Fruit fly (Drosophila melanogaster) whole organism, embryonic: ENCODE measurements around the gene RpS28a.
A peak's percentile ranks its signal among the peaks of the same experiment; 100 is the strongest.

Experiments
- Atf6 ChIP-seq: fragments of 200-800 bp; sonication (Bioruptor generic); IDR thresholded peaks from 2 replicates; pipeline ENCODE4 v1.3.6; 2022; ENCODE audit warnings: missing biosample characterization, missing genetic modification characterization
- B-H2 ChIP-seq: fragments of 200-800 bp; sonication (Bioruptor generic); optimal IDR thresholded peaks from 2 replicates; lab custom pipeline; 2018; ENCODE audit warnings: missing biosample characterization, mild to moderate bottlenecking, missing genetic modification characterization
- Bteb2 ChIP-seq: fragments of 200-800 bp; sonication (Bioruptor generic); optimal IDR thresholded peaks from 2 replicates; lab custom pipeline; 2016; ENCODE audit warnings: missing biosample characterization, missing genetic modification characterization
- CG10267 ChIP-seq: fragments of 200-800 bp; sonication (Bioruptor generic); optimal IDR thresholded peaks from 2 replicates; lab custom pipeline; 2018; ENCODE audit warnings: missing biosample characterization, mild to moderate bottlenecking, missing genetic modification characterization, moderate library complexity
- CG13624 ChIP-seq: fragments of 200-800 bp; sonication (Bioruptor generic); optimal IDR thresholded peaks from 2 replicates; lab custom pipeline; 2016; ENCODE audit warnings: missing biosample characterization, missing genetic modification characterization
- CG14014 ChIP-seq: fragments of 200-800 bp; sonication (Bioruptor generic); IDR thresholded peaks from 2 replicates; pipeline ENCODE4 v1.3.6; 2022; ENCODE audit warnings: missing biosample characterization, missing genetic modification characterization
- CG14965 ChIP-seq: fragments of 200-800 bp; sonication (Bioruptor generic); optimal IDR thresholded peaks from 2 replicates; lab custom pipeline; 2016; ENCODE audit warnings: missing biosample characterization, missing genetic modification characterization, borderline replicate concordance
- CG15011 ChIP-seq: fragments of 200-800 bp; sonication (Bioruptor generic); optimal IDR thresholded peaks from 3 replicates; lab custom pipeline; 2018; ENCODE audit warnings: missing biosample characterization, mild to moderate bottlenecking, missing genetic modification characterization
- CG15479 ChIP-seq: fragments of 200-800 bp; sonication (Bioruptor generic); optimal IDR thresholded peaks from 3 replicates; lab custom pipeline; 2019; ENCODE audit warnings: missing biosample characterization, mild to moderate bottlenecking, missing genetic modification characterization, moderate library complexity
- CG1792 ChIP-seq: fragments of 200-800 bp; sonication (Bioruptor generic); optimal IDR thresholded peaks from 2 replicates; lab custom pipeline; 2016; ENCODE audit warnings: missing biosample characterization, missing genetic modification characterization
- CG18619 ChIP-seq: fragments of 200-800 bp; sonication (Bioruptor generic); optimal IDR thresholded peaks from 3 replicates; lab custom pipeline; 2017; ENCODE audit warnings: missing biosample characterization, mild to moderate bottlenecking, missing genetic modification characterization
- CG31224 ChIP-seq: fragments of 200-800 bp; sonication (Bioruptor generic); IDR thresholded peaks from 2 replicates; pipeline ENCODE4 v1.3.6; 2022; ENCODE audit warnings: missing biosample characterization, missing genetic modification characterization
- CG31365 ChIP-seq: fragments of 200-800 bp; sonication (Bioruptor generic); optimal IDR thresholded peaks from 2 replicates; lab custom pipeline; 2018; ENCODE audit warnings: missing biosample characterization, mild to moderate bottlenecking, missing genetic modification characterization
- CG4617 ChIP-seq: fragments of 200-800 bp; sonication (Bioruptor generic); optimal IDR thresholded peaks from 3 replicates; lab custom pipeline; 2016; ENCODE audit warnings: missing biosample characterization, missing genetic modification characterization, borderline replicate concordance
- CG6654 ChIP-seq: fragments of 200-800 bp; sonication (Bioruptor generic); optimal IDR thresholded peaks from 2 replicates; lab custom pipeline; 2017; ENCODE audit warnings: missing biosample characterization, mild to moderate bottlenecking, missing genetic modification characterization
- CG6683 ChIP-seq: fragments of 200-800 bp; sonication (Bioruptor generic); optimal IDR thresholded peaks from 2 replicates; lab custom pipeline; 2017; ENCODE audit warnings: missing biosample characterization, mild to moderate bottlenecking, missing genetic modification characterization, missing genetic modification reagents
- CG8388 ChIP-seq: fragments of 200-800 bp; sonication (Bioruptor generic); optimal IDR thresholded peaks from 2 replicates; lab custom pipeline; 2019; ENCODE audit warnings: missing biosample characterization, mild to moderate bottlenecking, missing genetic modification characterization, moderate library complexity
- CG9437 ChIP-seq: fragments of 200-800 bp; sonication (Bioruptor generic); optimal IDR thresholded peaks from 2 replicates; lab custom pipeline; 2018; ENCODE audit warnings: missing biosample characterization, mild to moderate bottlenecking, missing genetic modification characterization
- CG9817 ChIP-seq: fragments of 200-800 bp; sonication (Bioruptor generic); optimal IDR thresholded peaks from 2 replicates; lab custom pipeline; 2018; ENCODE audit warnings: missing biosample characterization, mild to moderate bottlenecking, missing genetic modification characterization, moderate library complexity
- CG9876 ChIP-seq: fragments of 200-800 bp; sonication (Bioruptor generic); optimal IDR thresholded peaks from 2 replicates; lab custom pipeline; 2016; ENCODE audit warnings: missing biosample characterization, missing genetic modification characterization
- CG9932 ChIP-seq: fragments of 200-800 bp; sonication (Bioruptor generic); IDR thresholded peaks from 2 replicates; pipeline ENCODE4 v1.3.6; 2022; ENCODE audit warnings: missing biosample characterization, missing genetic modification characterization
- Dek ChIP-seq: fragments of 200-800 bp; sonication (Bioruptor generic); optimal IDR thresholded peaks from 3 replicates; lab custom pipeline; 2019; ENCODE audit warnings: missing biosample characterization, mild to moderate bottlenecking, missing genetic modification characterization, moderate library complexity
- Dfd ChIP-seq, 2 experiments: fragments of >200 bp; optimal IDR thresholded peaks; 2 replicates each; lab custom pipeline; 2017; ENCODE audit warnings: missing biosample characterization in 2 of 2, missing genetic modification characterization in 2 of 2
- HLH54F ChIP-seq: fragments of 200-800 bp; sonication (Bioruptor generic); optimal IDR thresholded peaks from 3 replicates; lab custom pipeline; 2016; ENCODE audit warnings: missing biosample characterization, missing genetic modification characterization
- Hr3 ChIP-seq: fragments of 200-800 bp; sonication (Bioruptor generic); optimal IDR thresholded peaks from 3 replicates; lab custom pipeline; 2016; ENCODE audit warnings: missing biosample characterization, missing genetic modification characterization
- Hsf ChIP-seq: fragments of 200-800 bp; sonication (Bioruptor generic); optimal IDR thresholded peaks from 3 replicates; lab custom pipeline; 2016; ENCODE audit warnings: missing biosample characterization, missing genetic modification characterization
- Lpt ChIP-seq: fragments of >200 bp; optimal IDR thresholded peaks from 2 replicates; lab custom pipeline; 2018; ENCODE audit warnings: missing biosample characterization, missing genetic modification characterization
- NFAT ChIP-seq: fragments of 200-800 bp; sonication (Bioruptor generic); IDR thresholded peaks from 2 replicates; pipeline ENCODE4 v1.3.6; 2022; ENCODE audit warnings: missing biosample characterization, missing genetic modification characterization
- Oaz ChIP-seq: fragments of 200-800 bp; sonication (Bioruptor generic); IDR thresholded peaks from 2 replicates; pipeline ENCODE4 v1.3.6; 2022; ENCODE audit warnings: missing biosample characterization, missing genetic modification characterization
- TFAM ChIP-seq: fragments of 200-800 bp; sonication (Bioruptor generic); optimal IDR thresholded peaks from 2 replicates; lab custom pipeline; 2017; ENCODE audit warnings: missing biosample characterization, missing genetic modification characterization, inconsistent platforms
- Tbp ChIP-seq: fragments of >200 bp; optimal IDR thresholded peaks from 2 replicates; lab custom pipeline; 2018; ENCODE audit warnings: missing biosample characterization, missing genetic modification characterization
- Xbp1 ChIP-seq: fragments of 200-800 bp; sonication (Bioruptor generic); optimal IDR thresholded peaks from 3 replicates; lab custom pipeline; 2016; ENCODE audit warnings: missing biosample characterization, mild to moderate bottlenecking, missing genetic modification characterization
- YL-1 ChIP-seq: fragments of 200-800 bp; sonication (Bioruptor generic); optimal IDR thresholded peaks from 3 replicates; lab custom pipeline; 2017; ENCODE audit warnings: missing biosample characterization, mild to moderate bottlenecking, missing genetic modification characterization
- al ChIP-seq: fragments of 200-800 bp; sonication (Bioruptor generic); IDR thresholded peaks from 2 replicates; pipeline ENCODE4 v1.3.6; 2022; ENCODE audit warnings: missing biosample characterization, missing genetic modification characterization
- ase ChIP-seq: fragments of 200-800 bp; sonication (Bioruptor generic); IDR thresholded peaks from 3 replicates; pipeline ENCODE4 v1.3.6; 2022; ENCODE audit warnings: missing biosample characterization, missing genetic modification characterization
- bab2 ChIP-seq: fragments of 200-800 bp; sonication (Bioruptor generic); optimal IDR thresholded peaks from 2 replicates; lab custom pipeline; 2016; ENCODE audit warnings: missing biosample characterization, missing genetic modification characterization
- cato ChIP-seq: fragments of 200-800 bp; sonication (Bioruptor generic); optimal IDR thresholded peaks from 2 replicates; lab custom pipeline; 2016; ENCODE audit warnings: missing biosample characterization, missing genetic modification characterization, borderline replicate concordance
- dpn ChIP-seq, 2 experiments: fragments of 200-800 bp; sonication (Bioruptor generic); optimal IDR thresholded peaks; 3 replicates each; lab custom pipeline; 2016; ENCODE audit warnings: missing biosample characterization in 2 of 2, missing genetic modification characterization in 2 of 2
- ems ChIP-seq: fragments of 200-800 bp; sonication (Bioruptor generic); optimal IDR thresholded peaks from 3 replicates; lab custom pipeline; 2016; ENCODE audit warnings: missing biosample characterization, missing genetic modification characterization
- exex ChIP-seq: fragments of 200-800 bp; sonication (Bioruptor generic); optimal IDR thresholded peaks from 4 replicates; lab custom pipeline; 2018; ENCODE audit warnings: missing biosample characterization, mild to moderate bottlenecking, missing genetic modification characterization, moderate library complexity
- gcm ChIP-seq: fragments of 200-800 bp; sonication (Bioruptor generic); optimal IDR thresholded peaks from 2 replicates; lab custom pipeline; 2019; ENCODE audit warnings: missing biosample characterization, mild to moderate bottlenecking, missing genetic modification characterization, moderate library complexity
- lilli ChIP-seq: fragments of 200-800 bp; sonication (Bioruptor generic); optimal IDR thresholded peaks from 3 replicates; lab custom pipeline; 2016; ENCODE audit warnings: missing biosample characterization, missing genetic modification characterization
- mam ChIP-seq: fragments of 200-800 bp; sonication (Bioruptor generic); optimal IDR thresholded peaks from 3 replicates; lab custom pipeline; 2016; ENCODE audit warnings: missing biosample characterization, missing genetic modification characterization
- pnt ChIP-seq: fragments of 200-800 bp; sonication (Bioruptor generic); optimal IDR thresholded peaks from 3 replicates; lab custom pipeline; 2016; ENCODE audit warnings: missing biosample characterization, missing genetic modification characterization
- sqz ChIP-seq: fragments of 200-800 bp; sonication (Bioruptor generic); optimal IDR thresholded peaks from 3 replicates; lab custom pipeline; 2018; ENCODE audit warnings: missing biosample characterization, mild to moderate bottlenecking, missing genetic modification characterization
- tin ChIP-seq: fragments of 200-800 bp; sonication (Bioruptor generic); optimal IDR thresholded peaks from 3 replicates; lab custom pipeline; 2016; ENCODE audit warnings: missing biosample characterization, missing genetic modification characterization
- tio ChIP-seq: fragments of 200-800 bp; sonication (Bioruptor generic); optimal IDR thresholded peaks from 2 replicates; lab custom pipeline; 2017; ENCODE audit warnings: missing biosample characterization, missing genetic modification characterization, inconsistent platforms
- toy ChIP-seq: fragments of 200-800 bp; sonication (Bioruptor generic); IDR thresholded peaks from 2 replicates; pipeline ENCODE4 v1.3.6; 2022; ENCODE audit warnings: missing biosample characterization, missing genetic modification characterization
- tup ChIP-seq: fragments of 200-800 bp; sonication (Bioruptor generic); optimal IDR thresholded peaks from 2 replicates; lab custom pipeline; 2016; ENCODE audit warnings: missing biosample characterization, mild to moderate bottlenecking, missing genetic modification characterization, moderate library complexity
- vfl ChIP-seq: fragments of 200-800 bp; sonication (Bioruptor generic); optimal IDR thresholded peaks from 2 replicates; lab custom pipeline; 2016; ENCODE audit warnings: missing biosample characterization, missing genetic modification characterization

RpS28a gene

dm6 chr3R:30012602-30013489, 9.6 kb downstream of the RpS28a start (continued):
- no peak for TF ChIP-seq CG9437 (GFP tag; lab: Kevin White, UChicago)
- TF ChIP-seq dpn (GFP tag; optimal IDR thresholded peaks at IDR 0.05; lab: Kevin White, UChicago): peak in 1 of 2 experiments; percentile 19
- TF ChIP-seq ase (GFP tag; lab: Robert Waterston, UW): no peak
- no peak for TF ChIP-seq pnt
- no peak for TF ChIP-seq gcm (GFP tag; lab: Kevin White, UChicago)
- no peak for TF ChIP-seq CG6654 (GFP tag; lab: Kevin White, UChicago)
- TF ChIP-seq CG1792 (GFP tag; lab: Kevin White, UChicago): no peak
- TF ChIP-seq CG9876 (GFP tag; lab: Kevin White, UChicago): no peak
- no peak for TF ChIP-seq bab2 (GFP tag; lab: Kevin White, UChicago)
- TF ChIP-seq ems (GFP tag; lab: Kevin White, UChicago): peak; percentile 7
- no peak for TF ChIP-seq tio (GFP tag; lab: Kevin White, UChicago)
- TF ChIP-seq Dek (tag; lab: Kevin White, UChicago): peak; percentile 20
- peak; percentile 19 for TF ChIP-seq lilli
- peak; percentile 49; the same call in 1 of the 2 replicates for TF ChIP-seq NFAT (GFP tag; lab: Robert Waterston, UW)
- no peak for TF ChIP-seq Tbp (GFP tag; lab: Kevin White, UChicago)
- TF ChIP-seq cato (GFP tag; lab: Kevin White, UChicago): no peak
- no peak for TF ChIP-seq Hsf (GFP tag; lab: Kevin White, UChicago)
- no peak for TF ChIP-seq CG10267 (tag; lab: Kevin White, UChicago)
- peak; percentile 17 for TF ChIP-seq YL-1 (GFP tag; lab: Kevin White, UChicago)
- peak; percentile 36; the same call in 1 of the 2 replicates for TF ChIP-seq al (GFP tag; lab: Robert Waterston, UW)
- TF ChIP-seq CG8388 (GFP tag; lab: Kevin White, UChicago): no peak
- no peak for TF ChIP-seq Hr3
- no peak for TF ChIP-seq Dfd (GFP tag; optimal IDR thresholded peaks at IDR 0.05; lab: Kevin White, UChicago)
- TF ChIP-seq exex (tag; lab: Kevin White, UChicago): peak; percentile 64
- TF ChIP-seq Atf6 (GFP tag; lab: Robert Waterston, UW): peak; percentile 54
- no peak for TF ChIP-seq B-H2 (GFP tag; lab: Kevin White, UChicago)
- no peak for TF ChIP-seq Lpt (GFP tag; lab: Kevin White, UChicago)
- TF ChIP-seq vfl (GFP tag; lab: Kevin White, UChicago): no peak
- peak; percentile 73 for TF ChIP-seq CG9932
- no peak for TF ChIP-seq sqz
- TF ChIP-seq CG14965 (GFP tag; lab: Kevin White, UChicago): no peak
- no peak for TF ChIP-seq Oaz (GFP tag; lab: Robert Waterston, UW)
- TF ChIP-seq CG13624: peak; percentile 78
- no peak for TF ChIP-seq CG15011 (GFP tag; lab: Kevin White, UChicago)
- 0 out of 2 replicates have a peak, but pooled peaks have one; percentile 11 for TF ChIP-seq toy (GFP tag; lab: Robert Waterston, UW)
- no peak for TF ChIP-seq tin (GFP tag; lab: Kevin White, UChicago)
- peak; percentile 60 for TF ChIP-seq mam (GFP tag; lab: Kevin White, UChicago)
- TF ChIP-seq CG9817 (tag; lab: Kevin White, UChicago): no peak
- TF ChIP-seq Xbp1 (GFP tag; lab: Kevin White, UChicago): peak; percentile 18
- TF ChIP-seq HLH54F (GFP tag; lab: Kevin White, UChicago): peak; percentile 6
- peak; percentile 43 for TF ChIP-seq CG31224 (GFP tag; lab: Robert Waterston, UW)
- no peak for TF ChIP-seq CG6683 (GFP tag; lab: Kevin White, UChicago)
- no peak; the same call in 1 of the 2 replicates for TF ChIP-seq CG14014 (GFP tag; lab: Robert Waterston, UW)
- TF ChIP-seq tup (GFP tag; lab: Kevin White, UChicago): no peak
- TF ChIP-seq CG31365 (tag; lab: Kevin White, UChicago): no peak
- no peak for TF ChIP-seq CG18619
- TF ChIP-seq TFAM: no peak
- TF ChIP-seq CG15479 (GFP tag; lab: Kevin White, UChicago): no peak
- no peak for TF ChIP-seq CG4617 (GFP tag; lab: Kevin White, UChicago)
- TF ChIP-seq Bteb2 (GFP tag; lab: Kevin White, UChicago): no peak
